Fruit fly (Drosophila melanogaster): ENCODE data around the gene CG6415.

Gene CG6415

DNA sequence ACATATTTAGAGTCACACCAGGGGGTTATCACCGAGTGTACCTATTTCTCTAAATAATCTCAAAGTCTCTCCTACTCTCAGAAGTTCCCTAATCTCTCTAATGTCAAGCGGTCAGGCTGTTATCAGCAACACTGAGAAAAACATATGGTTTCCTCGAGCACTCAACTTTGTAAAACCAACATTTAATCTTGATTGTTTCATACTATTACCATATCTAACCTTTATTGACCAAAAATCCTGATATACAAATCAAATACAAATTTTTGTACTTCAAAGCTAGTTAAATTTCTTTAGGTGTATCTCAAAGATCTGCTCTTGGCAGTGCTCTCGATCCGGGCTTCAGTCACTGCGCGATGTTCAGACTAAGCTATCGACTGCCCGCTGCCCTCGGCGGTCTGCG is at the start of gene CG6415:
TSS of gene CG6415 (plus strand) at position 341 of the 400 bp plus-strand sequence.
- TF ChIP-seq CTCF (optimal IDR thresholded peaks at IDR 0.05): no peak
- no peak for TF ChIP-seq CG8478 (optimal IDR thresholded peaks at IDR 0.05)

DNA sequence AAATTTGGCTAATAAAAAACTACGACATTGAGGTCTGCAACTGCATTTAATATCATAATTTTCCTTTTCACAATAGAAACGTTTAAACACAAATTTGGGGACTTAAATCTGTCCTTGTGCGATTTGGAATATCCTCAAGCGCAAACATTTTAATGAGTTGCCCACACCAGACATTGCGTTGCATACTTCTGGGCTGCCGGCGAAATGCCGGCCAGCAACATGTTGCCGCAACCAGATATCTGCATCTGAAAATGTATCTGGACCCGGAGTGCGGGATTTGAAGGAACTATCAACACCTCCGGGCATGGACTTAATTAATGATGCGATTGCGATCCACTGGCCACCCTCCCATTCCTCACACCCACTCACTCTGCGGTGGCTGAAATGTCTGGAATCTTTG is 48.9 kb upstream of the CG6415 start:
- TF ChIP-seq CG8478 (optimal IDR thresholded peaks at IDR 0.05) (no peak), CTCF (optimal IDR thresholded peaks at IDR 0.05) (no peak)

DNA sequence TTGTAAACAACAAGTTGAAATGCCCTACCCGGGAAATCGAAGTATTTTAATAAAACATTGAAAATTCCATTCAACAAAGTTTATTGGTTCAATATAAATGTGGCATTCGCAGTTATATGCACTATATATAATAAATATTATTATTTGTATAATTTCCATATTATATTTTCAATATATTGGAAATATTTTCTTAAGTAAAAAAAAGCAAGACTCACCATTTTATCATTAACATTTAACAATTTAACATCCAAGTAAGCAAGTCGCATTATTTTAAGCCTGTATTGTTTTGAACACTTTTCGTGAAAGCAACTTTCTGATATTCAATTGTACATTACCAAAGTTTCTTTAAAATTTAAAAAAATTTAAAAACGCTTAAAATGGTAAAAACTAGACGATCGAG is 45.4 kb upstream of the CG6415 start, which contains the start of gene CG45690:
TSS of gene CG45690 (plus strand) at position 301 of the 400 bp plus-strand sequence.
- TF ChIP-seq CTCF (optimal IDR thresholded peaks at IDR 0.05): no peak
- TF ChIP-seq CG8478 (optimal IDR thresholded peaks at IDR 0.05): no peak

DNA sequence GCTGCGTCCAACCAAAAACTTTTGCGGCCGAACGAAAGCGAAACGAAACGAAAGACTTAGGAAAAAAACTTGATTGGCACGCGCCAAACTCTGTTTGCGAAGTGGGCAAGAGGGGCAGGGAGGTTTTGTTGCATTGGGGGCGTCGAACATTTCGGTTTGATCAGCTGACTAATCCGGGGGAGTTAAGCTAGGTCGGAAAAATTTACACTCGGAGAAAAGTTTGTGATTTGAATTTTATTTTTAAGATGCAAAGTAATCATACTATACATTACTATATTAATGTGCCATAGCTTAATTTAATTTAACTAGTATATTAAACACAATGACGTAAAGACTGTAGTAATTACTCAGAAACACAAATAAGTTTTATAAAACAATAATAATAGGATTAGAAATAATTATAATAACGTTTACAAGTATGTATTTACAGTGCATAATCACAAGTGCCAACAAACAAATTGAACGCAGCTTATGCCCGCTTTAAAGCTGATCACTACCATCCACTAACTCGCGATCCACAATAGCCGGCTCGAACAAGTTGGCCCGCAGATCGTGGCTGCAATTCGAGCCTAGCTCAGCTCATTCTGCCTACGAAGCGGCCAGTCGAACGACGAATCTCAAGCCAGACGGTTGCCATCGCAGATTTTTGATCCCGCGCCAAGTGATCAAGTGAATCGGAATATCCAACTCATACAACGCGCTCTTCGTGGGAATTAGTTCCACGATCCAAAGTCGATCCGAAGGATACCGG is 41.8 kb upstream of the CG6415 start, which contains the start of gene CG31871:
TSS of gene CG31871 (plus strand) at position 592 of the 751 bp plus-strand sequence.
- TF ChIP-seq CTCF (optimal IDR thresholded peaks at IDR 0.05) (no peak), CG8478 (optimal IDR thresholded peaks at IDR 0.05) (no peak)

dm6 chr2L:10665603-10666002 is 37.8 kb upstream of the CG6415 start:
- TF ChIP-seq CG8478 (optimal IDR thresholded peaks at IDR 0.05) (no peak), CTCF (optimal IDR thresholded peaks at IDR 0.05) (no peak)

dm6 chr2L:10671530-10671929 is 31.9 kb upstream of the CG6415 start:
- TF ChIP-seq CTCF (optimal IDR thresholded peaks at IDR 0.05) (no peak), CG8478 (optimal IDR thresholded peaks at IDR 0.05) (no peak)

dm6 chr2L:10672989-10673388 is 30.4 kb upstream of the CG6415 start:
- TF ChIP-seq CTCF (optimal IDR thresholded peaks at IDR 0.05) (no peak), CG8478 (optimal IDR thresholded peaks at IDR 0.05) (no peak)

dm6 chr2L:10676933-10677714 is 26.3 kb upstream of the CG6415 start, which contains the start of gene CG17104:
TSS of gene CG17104 (plus strand) at chr2L:10677198.
- TF ChIP-seq CTCF (optimal IDR thresholded peaks at IDR 0.05): no peak
- TF ChIP-seq CG8478 (optimal IDR thresholded peaks at IDR 0.05): no peak

DNA sequence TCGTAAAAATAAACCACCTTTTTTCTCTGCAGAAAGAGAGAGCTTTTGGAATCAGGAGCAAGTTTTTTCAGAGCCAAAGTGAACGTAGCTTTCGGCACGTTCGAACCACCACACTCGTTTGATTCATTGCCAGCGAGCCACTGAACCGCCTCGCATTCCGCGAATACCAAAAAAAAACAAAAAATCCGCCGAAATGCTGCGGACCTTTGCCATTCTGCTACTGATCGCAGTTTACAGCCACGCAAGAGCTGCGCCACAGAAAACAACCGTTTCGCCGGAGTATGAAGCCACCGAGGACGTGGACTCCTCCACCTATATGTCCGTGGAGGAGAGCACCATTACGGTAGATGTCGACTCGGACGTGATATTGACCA is 25.7 kb upstream of the CG6415 start:
- no peak for TF ChIP-seq CTCF (optimal IDR thresholded peaks at IDR 0.05)
- no peak for TF ChIP-seq CG8478 (optimal IDR thresholded peaks at IDR 0.05)

DNA sequence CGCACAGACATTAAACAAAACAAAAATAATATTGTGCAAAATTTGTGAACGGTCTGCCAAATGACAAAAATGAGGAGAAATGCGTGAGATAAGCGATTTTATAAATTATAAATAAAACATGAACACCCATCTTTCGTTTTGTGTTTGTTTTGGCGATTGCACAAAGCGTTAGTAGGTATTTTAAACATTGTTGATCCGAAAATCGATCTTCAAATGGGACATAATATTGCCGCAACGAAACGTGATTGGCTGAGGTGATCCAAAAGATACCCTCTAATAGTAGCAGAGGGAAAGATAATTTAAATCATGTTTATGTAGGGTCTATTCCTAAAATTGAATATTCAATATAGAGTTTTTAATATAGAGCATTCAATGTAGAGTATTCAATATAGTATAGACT is 23.9 kb upstream of the CG6415 start:
- TF ChIP-seq CG8478 (optimal IDR thresholded peaks at IDR 0.05) (no peak), CTCF (optimal IDR thresholded peaks at IDR 0.05) (no peak)

dm6 chr2L:10680584-10681080 is 22.8 kb upstream of the CG6415 start, which contains the start of gene CG17105:
TSS of gene CG17105 (plus strand) at chr2L:10681030.
- TF ChIP-seq CTCF (optimal IDR thresholded peaks at IDR 0.05): no peak
- no peak for TF ChIP-seq CG8478 (optimal IDR thresholded peaks at IDR 0.05)

- TF ChIP-seq CTCF (optimal IDR thresholded peaks at IDR 0.05) (no peak), CG8478 (optimal IDR thresholded peaks at IDR 0.05) (no peak)
Measured at dm6 chr2L:10681602-10682001, 21.8 kb upstream of the CG6415 start, which contains the start of gene CG17107. TSS of gene CG17107 (plus strand) at chr2L:10681902.

- TF ChIP-seq CG8478 (optimal IDR thresholded peaks at IDR 0.05) (no peak), CTCF (optimal IDR thresholded peaks at IDR 0.05) (no peak)
Measured at dm6 chr2L:10682197-10682596, 21.2 kb upstream of the CG6415 start.

DNA sequence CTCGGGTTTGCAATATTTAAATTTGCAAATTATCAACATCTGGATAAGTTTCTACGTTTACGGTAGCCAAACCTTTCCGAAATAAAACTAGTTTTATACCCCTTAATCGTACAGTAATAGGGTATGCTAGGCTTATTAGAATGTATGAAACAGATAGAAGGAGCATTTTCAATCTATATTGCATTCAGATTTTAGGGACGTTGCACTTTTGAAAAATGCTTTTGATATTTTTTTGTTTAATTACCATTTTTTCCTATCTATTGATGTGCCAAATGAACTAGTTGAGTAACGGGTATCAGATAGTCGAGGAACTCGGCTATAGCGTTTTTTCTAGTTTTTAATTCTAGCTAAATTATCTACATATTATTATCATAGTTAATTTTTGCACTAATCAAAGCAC is 20.5 kb upstream of the CG6415 start:
- TF ChIP-seq CTCF (optimal IDR thresholded peaks at IDR 0.05) (no peak), CG8478 (optimal IDR thresholded peaks at IDR 0.05) (no peak)

- no peak for TF ChIP-seq CG8478 (optimal IDR thresholded peaks at IDR 0.05)
- TF ChIP-seq CTCF (optimal IDR thresholded peaks at IDR 0.05): no peak
Measured at dm6 chr2L:10684309-10684708, 19.1 kb upstream of the CG6415 start, which contains the start of gene CG7299. TSS of gene CG7299 (minus strand) at chr2L:10684409.
